Worm (Caenorhabditis elegans) whole organism, midembryonic: ENCODE measurements around the gene ZK783.7.

ENCODE experiments used
- flt-1 ChIP-seq: fragments of 200-800 bp; sonication (Bioruptor generic); IDR thresholded peaks from 2 replicates; pipeline ENCODE4 v1.3.6; 2022; ENCODE audit warnings: missing genetic modification characterization, missing compliant biosample characterization
- klf-2 ChIP-seq: fragments of 200-800 bp; sonication (Bioruptor generic); conservative IDR thresholded peaks from 2 replicates; pipeline ENCODE4 v1.3.6; 2022; ENCODE audit warnings: missing genetic modification reagents, missing genetic modification characterization, missing compliant biosample characterization
- ztf-23 ChIP-seq: fragments of 200-800 bp; sonication (Bioruptor generic); IDR thresholded peaks from 2 replicates; pipeline ENCODE4 v1.3.6; 2022; ENCODE audit warnings: missing genetic modification reagents, missing genetic modification characterization, missing compliant biosample characterization

DNA sequence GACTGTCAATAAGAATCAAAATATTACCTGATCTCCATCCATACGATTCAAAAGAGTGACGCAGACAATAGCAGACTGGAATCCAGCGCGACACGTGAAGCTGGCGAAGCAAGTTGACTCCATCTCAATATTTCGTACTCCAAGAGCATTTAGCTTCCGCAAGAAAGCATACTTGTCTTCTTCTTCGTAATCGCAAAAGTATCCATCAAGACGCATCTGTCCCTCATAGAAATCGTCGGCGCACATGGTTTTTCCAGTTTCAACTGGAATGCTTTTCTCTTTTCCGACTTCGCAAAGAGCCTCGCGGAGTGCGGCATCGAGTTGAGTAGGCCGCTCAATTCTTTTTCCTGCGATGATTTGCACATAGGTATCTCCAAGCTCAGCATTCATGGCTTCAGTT, 15.2 kb upstream of the ZK783.7 start:
- TF ChIP-seq flt-1 (GFP tag; lab: Robert Waterston, UW): no peak
- TF ChIP-seq klf-2 (GFP tag; lab: Robert Waterston, UW): no peak
- TF ChIP-seq ztf-23 (GFP tag; lab: Robert Waterston, UW): no peak
